Worm (Caenorhabditis elegans): ENCODE results near the gene vps-22.

The vps-22 gene

ce11 chrIII:4960204-4960603, 2.1 kb downstream of the vps-22 start, which contains the start of gene C27F2.4:
Gene C27F2.4 (minus strand): TSS chrIII:4960304.
- no peak for TF ChIP-seq egl-44 (GFP tag; IDR thresholded peaks at IDR 0.05)
- TF ChIP-seq Y95B8A.8 (GFP tag; IDR thresholded peaks at IDR 0.05), result no peak

- no peak for TF ChIP-seq dox-1 (GFP tag; IDR thresholded peaks at IDR 0.05)
- no peak for TF ChIP-seq ceh-40 (GFP tag; IDR thresholded peaks at IDR 0.05)
- TF ChIP-seq efl-1 (GFP tag; optimal IDR thresholded peaks at IDR 0.05), result no peak
- no peak for TF ChIP-seq nhr-80 (tag; optimal IDR thresholded peaks at IDR 0.05)
- TF ChIP-seq snpc-1.3 (tag; optimal IDR thresholded peaks at IDR 0.05; ENCODE audit: insufficient read depth), result no peak
- no peak for TF ChIP-seq F23B12.7 (tag; optimal IDR thresholded peaks at IDR 0.05; ENCODE audit: insufficient read depth)
- no peak for TF ChIP-seq Y95B8A.8 (GFP tag; IDR thresholded peaks at IDR 0.05)
- TF ChIP-seq mxl-1 (tag; optimal IDR thresholded peaks at IDR 0.05), result no peak
- no peak for TF ChIP-seq rec-8 (tag; optimal IDR thresholded peaks at IDR 0.05)
- no peak for TF ChIP-seq hlh-12 (tag; optimal IDR thresholded peaks at IDR 0.05)
- no peak for TF ChIP-seq egrh-3 (GFP tag; IDR thresholded peaks at IDR 0.05)
- TF ChIP-seq F49E8.2 (tag; optimal IDR thresholded peaks at IDR 0.05; ENCODE audit: insufficient read depth), result no peak
- TF ChIP-seq nhr-90 (tag; optimal IDR thresholded peaks at IDR 0.05), result no peak
- TF ChIP-seq D2030.7 (GFP tag; IDR thresholded peaks at IDR 0.05), result no peak
- TF ChIP-seq xnd-1 (tag; optimal IDR thresholded peaks at IDR 0.05), result no peak
- no peak for TF ChIP-seq T26A5.8 (tag; optimal IDR thresholded peaks at IDR 0.05)
- TF ChIP-seq C06A6.2 (GFP tag; conservative IDR thresholded peaks at IDR 0.05), result no peak
- no peak for TF ChIP-seq ama-1 (optimal IDR thresholded peaks at IDR 0.05)
- TF ChIP-seq ama-1 (GFP tag; optimal IDR thresholded peaks at IDR 0.05), result no peak
Measured at ce11 chrIII:4956566-4956965, 5.7 kb downstream of the vps-22 start, which contains the start of gene C26E6.1. Gene C26E6.1 (plus strand): TSS chrIII:4956866.

DNA sequence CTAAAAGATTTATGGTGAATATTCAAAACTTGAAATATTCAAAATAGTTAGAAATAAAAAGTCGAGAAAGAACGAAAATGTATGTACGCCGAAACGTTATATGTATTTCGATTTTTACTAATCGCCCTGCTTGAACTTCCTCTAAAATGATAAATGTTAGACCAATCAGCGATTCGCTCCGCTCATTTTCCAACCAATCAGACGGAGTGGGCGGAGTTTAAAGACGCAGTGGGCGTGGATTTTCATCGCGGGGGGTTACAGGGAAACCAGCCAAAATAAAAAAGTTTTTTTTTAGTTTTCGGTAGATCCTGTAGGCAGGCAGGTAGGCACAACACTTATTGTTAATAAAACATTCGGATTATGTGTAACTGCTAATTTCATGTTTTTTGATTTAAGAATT, 9.3 kb downstream of the vps-22 start:
- TF ChIP-seq Y95B8A.8 (GFP tag; IDR thresholded peaks at IDR 0.05) (no peak), nfyb-1 (GFP tag; IDR thresholded peaks at IDR 0.05) (peak; percentile 64; the same call in 1 of the 2 replicates), Y56A3A.18 (GFP tag; IDR thresholded peaks at IDR 0.05) (no peak), akir-1 (GFP tag; optimal IDR thresholded peaks at IDR 0.05) (no peak), atf-7 (tag; optimal IDR thresholded peaks at IDR 0.05) (no peak), rcor-1 (GFP tag; IDR thresholded peaks at IDR 0.05) (no peak)

- TF ChIP-seq Y67H2A.10 (GFP tag; conservative IDR thresholded peaks at IDR 0.05) (no peak), unc-130 (GFP tag; optimal IDR thresholded peaks at IDR 0.05) (no peak), ZK185.1 (tag; optimal IDR thresholded peaks at IDR 0.05; ENCODE audit: poor library complexity, severe bottlenecking) (no peak), B0035.1 (tag; optimal IDR thresholded peaks at IDR 0.05) (no peak), aptf-2 (GFP tag; conservative IDR thresholded peaks at IDR 0.05) (no peak), Y53F4B.3 (GFP tag; IDR thresholded peaks at IDR 0.05) (no peak), hlh-12 (tag; optimal IDR thresholded peaks at IDR 0.05) (no peak), dox-1 (GFP tag; IDR thresholded peaks at IDR 0.05) (no peak), sea-2 (GFP tag; IDR thresholded peaks at IDR 0.05) (no peak), C06A6.2 (GFP tag; conservative IDR thresholded peaks at IDR 0.05) (no peak), ceh-40 (GFP tag; IDR thresholded peaks at IDR 0.05) (no peak), atf-7 (tag; optimal IDR thresholded peaks at IDR 0.05) (no peak), tlf-1 (GFP tag; optimal IDR thresholded peaks at IDR 0.05) (no peak), ceh-27 (GFP tag; optimal IDR thresholded peaks at IDR 0.05) (no peak), mxl-1 (tag; optimal IDR thresholded peaks at IDR 0.05) (no peak), ztf-25 (GFP tag; IDR thresholded peaks at IDR 0.05) (no peak), snpc-4 (GFP tag; optimal IDR thresholded peaks at IDR 0.05) (no peak), snpc-4 (tag; optimal IDR thresholded peaks at IDR 0.05) (no peak), F22D6.2 (tag; optimal IDR thresholded peaks at IDR 0.05) (no peak), mel-28 (tag; optimal IDR thresholded peaks at IDR 0.05; ENCODE audit: borderline replicate concordance) (no peak), tbx-9 (tag; optimal IDR thresholded peaks at IDR 0.05; ENCODE audit: borderline replicate concordance) (no peak)
Measured at ce11 chrIII:4951824-4952223, 10.5 kb downstream of the vps-22 start, which contains the start of gene flh-2. Gene flh-2 (plus strand): TSS chrIII:4952124.
